ENCODE assay signal across 1 fruit fly cellular context in genomic region chrX:9653986-9654688, dm6.
TF ChIP-seq lines count a peak whose summit lies in the region.

No protein-coding gene starts in this region.

TF ChIP-seq in whole organism, prepupa, 60 proteins besides CTCF, POLR2A, EP300 and RAD21 (continued from another document):
- TF ChIP-seq CG4318 (GFP tag; optimal IDR thresholded peaks at IDR 0.05; lab: Kevin White, UChicago) (peak; percentile 34), dsx (GFP tag; optimal IDR thresholded peaks at IDR 0.05; lab: Kevin White, UChicago; ENCODE audit: poor library complexity, severe bottlenecking) (peak; percentile 19), Sox102F (GFP tag; optimal IDR thresholded peaks at IDR 0.05; lab: Kevin White, UChicago) (no peak), pdm3 (GFP tag; optimal IDR thresholded peaks at IDR 0.05; lab: Kevin White, UChicago) (peak; percentile 28), Eip93F (GFP tag; optimal IDR thresholded peaks at IDR 0.05; lab: Kevin White, UChicago) (no peak), fd85E (GFP tag; optimal IDR thresholded peaks at IDR 0.05; lab: Kevin White, UChicago) (no peak), topi (GFP tag; optimal IDR thresholded peaks at IDR 0.05; lab: Kevin White, UChicago) (no peak), esn (GFP tag; optimal IDR thresholded peaks at IDR 0.05; lab: Kevin White, UChicago) (no peak), Ets21C (GFP tag; optimal IDR thresholded peaks at IDR 0.05; lab: Kevin White, UChicago) (no peak), CG32006 (GFP tag; optimal IDR thresholded peaks at IDR 0.05; lab: Kevin White, UChicago) (peak; percentile 71), CG16779 (tag; optimal IDR thresholded peaks at IDR 0.05; lab: Kevin White, UChicago) (no peak), cyc (GFP tag; optimal IDR thresholded peaks at IDR 0.05; lab: Kevin White, UChicago) (no peak), CG15336 (GFP tag; IDR thresholded peaks at IDR 0.05; lab: Robert Waterston, UW) (peak; percentile 30; the same call in 1 of the 2 replicates), fd59A (GFP tag; optimal IDR thresholded peaks at IDR 0.05; lab: Kevin White, UChicago) (no peak), CG8632 (GFP tag; optimal IDR thresholded peaks at IDR 0.05; lab: Kevin White, UChicago) (no peak), CG6792 (GFP tag; optimal IDR thresholded peaks at IDR 0.05; lab: Kevin White, UChicago) (no peak), CG10669 (GFP tag; optimal IDR thresholded peaks at IDR 0.05; lab: Kevin White, UChicago) (peak; percentile 24), CG11902 (GFP tag; optimal IDR thresholded peaks at IDR 0.05; lab: Kevin White, UChicago) (no peak), Ets96B (tag; optimal IDR thresholded peaks at IDR 0.05; lab: Kevin White, UChicago) (peak; percentile 30)
